Worm (Caenorhabditis elegans): ENCODE data around the gene sre-29.

sre-29 gene

DNA sequence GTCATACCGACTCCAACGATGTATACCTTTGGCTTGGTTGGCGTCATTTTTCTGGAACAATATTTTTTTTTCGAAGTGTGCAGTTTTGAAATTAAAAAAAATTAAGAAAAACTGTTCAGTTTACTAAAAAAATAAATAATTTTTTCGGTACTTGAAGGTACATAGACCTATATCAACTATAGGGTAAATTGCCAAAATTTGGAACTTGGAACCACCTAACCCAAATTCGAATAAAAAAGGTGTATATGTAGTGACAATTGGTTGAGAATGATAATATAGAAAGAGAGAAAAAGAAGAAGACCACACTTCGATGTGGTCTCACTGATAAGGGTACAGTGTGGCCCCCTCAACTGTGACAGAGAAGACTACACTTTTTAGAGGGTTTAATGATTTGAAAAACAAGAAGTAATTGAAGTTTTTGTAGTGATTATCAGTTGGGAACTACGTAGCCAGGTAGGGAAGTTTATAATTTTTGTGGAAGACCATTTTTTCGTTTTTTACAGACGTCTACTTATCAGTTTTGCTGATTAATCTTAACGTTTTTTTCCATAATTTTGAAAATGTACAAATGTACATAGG, 24.0 kb upstream of the sre-29 start, which contains the start of gene daf-22:
Gene daf-22, minus strand, starts transcription at position 51 of the 579 bp plus-strand sequence.
- no peak for TF ChIP-seq mef-2 (tag; optimal IDR thresholded peaks at IDR 0.05)
- no peak for TF ChIP-seq ceh-63 (GFP tag; optimal IDR thresholded peaks at IDR 0.05)
- TF ChIP-seq lin-35 (GFP tag; optimal IDR thresholded peaks at IDR 0.05), result peak in 1 of 2 experiments; percentile 41
- TF ChIP-seq elt-2 (tag; optimal IDR thresholded peaks at IDR 0.05), result peak; percentile 84
- no peak for TF ChIP-seq zip-4 (GFP tag; optimal IDR thresholded peaks at IDR 0.05)
- TF ChIP-seq snu-23 (GFP tag; optimal IDR thresholded peaks at IDR 0.05), result peak; percentile 3
- no peak for TF ChIP-seq zag-1 (tag; optimal IDR thresholded peaks at IDR 0.05)
- TF ChIP-seq elt-3 (tag; optimal IDR thresholded peaks at IDR 0.05), result peak in 3 of 6 experiments; percentile 25 to 74 (median 45)
- TF ChIP-seq ceh-82 (tag; optimal IDR thresholded peaks at IDR 0.05), result no peak
- TF ChIP-seq nhr-90 (tag; optimal IDR thresholded peaks at IDR 0.05; ENCODE audit: poor library complexity), result peak; percentile 5
- TF ChIP-seq sptf-1 (tag; optimal IDR thresholded peaks at IDR 0.05), result no peak
- TF ChIP-seq alr-1 (tag; optimal IDR thresholded peaks at IDR 0.05; ENCODE audit: borderline replicate concordance), result no peak
- no peak for TF ChIP-seq mep-1 (tag; optimal IDR thresholded peaks at IDR 0.05)
- no peak for TF ChIP-seq lin-13 (GFP tag; optimal IDR thresholded peaks at IDR 0.05)
- no peak for TF ChIP-seq efl-1 (optimal IDR thresholded peaks at IDR 0.05)
- TF ChIP-seq efl-1 (GFP tag; optimal IDR thresholded peaks at IDR 0.05 in 1 of 2), result peak in 1 of 2 experiments; percentile 80
- no peak for TF ChIP-seq hlh-4 (tag; optimal IDR thresholded peaks at IDR 0.05)
- no peak for TF ChIP-seq swsn-7 (tag; optimal IDR thresholded peaks at IDR 0.05)
- no peak for TF ChIP-seq efl-3 (GFP tag; optimal IDR thresholded peaks at IDR 0.05)
- no peak for TF ChIP-seq lir-3 (tag; optimal IDR thresholded peaks at IDR 0.05; ENCODE audit: poor library complexity)
- TF ChIP-seq nhr-20 (tag; optimal IDR thresholded peaks at IDR 0.05), result peak; percentile 75
- TF ChIP-seq xbp-1 (tag; optimal IDR thresholded peaks at IDR 0.05), result no peak
- peak; percentile 15 for TF ChIP-seq hpl-2 (GFP tag; optimal IDR thresholded peaks at IDR 0.05)
- no peak for TF ChIP-seq aha-1 (tag; optimal IDR thresholded peaks at IDR 0.05)
- peak; percentile 5 for TF ChIP-seq blmp-1 (tag; optimal IDR thresholded peaks at IDR 0.05)

- TF ChIP-seq snu-23 (GFP tag; optimal IDR thresholded peaks at IDR 0.05), result no peak
- TF ChIP-seq fos-1 (tag; optimal IDR thresholded peaks at IDR 0.05), result no peak
- TF ChIP-seq skn-1 (tag; optimal IDR thresholded peaks at IDR 0.05), result no peak
- no peak for TF ChIP-seq ceh-88 (GFP tag; IDR thresholded peaks at IDR 0.05)
- TF ChIP-seq zip-4 (GFP tag; optimal IDR thresholded peaks at IDR 0.05), result no peak
- TF ChIP-seq elt-2 (tag; optimal IDR thresholded peaks at IDR 0.05), result no peak
- TF ChIP-seq ets-5 (GFP tag; IDR thresholded peaks at IDR 0.05), result no peak
- TF ChIP-seq nhr-20 (tag; optimal IDR thresholded peaks at IDR 0.05), result no peak
- TF ChIP-seq ceh-63 (GFP tag; optimal IDR thresholded peaks at IDR 0.05), result no peak
- TF ChIP-seq aly-2 (tag; optimal IDR thresholded peaks at IDR 0.05), result no peak
Measured at ce11 chrII:12420486-12420885, 18.8 kb upstream of the sre-29 start, which contains the start of gene sre-26. Gene sre-26 (minus strand): TSS chrII:12420586.

ce11 chrII:12417996-12418395, 16.3 kb upstream of the sre-29 start:
- TF ChIP-seq nhr-28 (tag; optimal IDR thresholded peaks at IDR 0.05), result no peak
- no peak for TF ChIP-seq hpl-2 (GFP tag; optimal IDR thresholded peaks at IDR 0.05)
- TF ChIP-seq hlh-4 (tag; optimal IDR thresholded peaks at IDR 0.05), result peak; percentile 99
- peak; percentile 68 for TF ChIP-seq fkh-8 (tag; optimal IDR thresholded peaks at IDR 0.05)
- TF ChIP-seq nhr-47 (tag; optimal IDR thresholded peaks at IDR 0.05), result peak; percentile 46
- no peak for TF ChIP-seq C34B4.2 (tag; optimal IDR thresholded peaks at IDR 0.05)
- no peak for TF ChIP-seq unc-98 (GFP tag; IDR thresholded peaks at IDR 0.05)

DNA sequence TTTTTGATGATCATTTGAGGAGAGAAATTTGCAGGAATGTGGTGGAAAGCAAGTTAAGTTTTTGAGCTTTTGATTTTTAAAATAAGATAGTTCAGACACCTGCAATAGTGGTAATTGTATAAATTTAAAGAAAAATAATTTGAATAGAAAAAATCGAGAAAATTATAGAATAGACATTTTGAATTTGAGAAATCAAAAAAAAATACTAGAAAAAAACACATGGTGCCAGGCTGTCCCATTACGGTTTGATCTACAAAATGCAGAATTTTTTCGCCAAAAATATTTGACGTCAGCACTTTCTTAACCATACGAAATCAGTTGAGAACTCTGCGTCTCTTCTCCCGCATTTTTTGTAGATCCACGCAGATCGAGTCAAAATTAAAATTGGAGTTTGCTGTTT, 15.8 kb upstream of the sre-29 start, which contains the start of gene sre-27:
Gene sre-27, minus strand, starts transcription at position 101 of the 400 bp plus-strand sequence.
- TF ChIP-seq ceh-8 (GFP tag; optimal IDR thresholded peaks at IDR 0.05) (no peak), lin-39 (tag; optimal IDR thresholded peaks at IDR 0.05) (no peak), vab-15 (tag; optimal IDR thresholded peaks at IDR 0.05) (no peak), egl-13 (tag; optimal IDR thresholded peaks at IDR 0.05) (no peak), sptf-1 (tag; optimal IDR thresholded peaks at IDR 0.05) (no peak), fkh-8 (tag; optimal IDR thresholded peaks at IDR 0.05) (no peak), swsn-7 (tag; optimal IDR thresholded peaks at IDR 0.05) (no peak), dsc-1 (tag; optimal IDR thresholded peaks at IDR 0.05) (no peak), aly-2 (tag; optimal IDR thresholded peaks at IDR 0.05) (no peak), mdl-1 (tag; optimal IDR thresholded peaks at IDR 0.05) (no peak), efl-1 (optimal IDR thresholded peaks at IDR 0.05) (no peak), efl-1 (GFP tag; optimal IDR thresholded peaks at IDR 0.05 in 1 of 2) (no peak), dpl-1 (GFP tag; optimal IDR thresholded peaks at IDR 0.05) (no peak), snpc-4 (tag; optimal IDR thresholded peaks at IDR 0.05) (no peak)

Measured in whole organism, L1 larva.